Fruit fly (Drosophila melanogaster): ENCODE results near the gene Klp3A.

Klp3A gene

DNA sequence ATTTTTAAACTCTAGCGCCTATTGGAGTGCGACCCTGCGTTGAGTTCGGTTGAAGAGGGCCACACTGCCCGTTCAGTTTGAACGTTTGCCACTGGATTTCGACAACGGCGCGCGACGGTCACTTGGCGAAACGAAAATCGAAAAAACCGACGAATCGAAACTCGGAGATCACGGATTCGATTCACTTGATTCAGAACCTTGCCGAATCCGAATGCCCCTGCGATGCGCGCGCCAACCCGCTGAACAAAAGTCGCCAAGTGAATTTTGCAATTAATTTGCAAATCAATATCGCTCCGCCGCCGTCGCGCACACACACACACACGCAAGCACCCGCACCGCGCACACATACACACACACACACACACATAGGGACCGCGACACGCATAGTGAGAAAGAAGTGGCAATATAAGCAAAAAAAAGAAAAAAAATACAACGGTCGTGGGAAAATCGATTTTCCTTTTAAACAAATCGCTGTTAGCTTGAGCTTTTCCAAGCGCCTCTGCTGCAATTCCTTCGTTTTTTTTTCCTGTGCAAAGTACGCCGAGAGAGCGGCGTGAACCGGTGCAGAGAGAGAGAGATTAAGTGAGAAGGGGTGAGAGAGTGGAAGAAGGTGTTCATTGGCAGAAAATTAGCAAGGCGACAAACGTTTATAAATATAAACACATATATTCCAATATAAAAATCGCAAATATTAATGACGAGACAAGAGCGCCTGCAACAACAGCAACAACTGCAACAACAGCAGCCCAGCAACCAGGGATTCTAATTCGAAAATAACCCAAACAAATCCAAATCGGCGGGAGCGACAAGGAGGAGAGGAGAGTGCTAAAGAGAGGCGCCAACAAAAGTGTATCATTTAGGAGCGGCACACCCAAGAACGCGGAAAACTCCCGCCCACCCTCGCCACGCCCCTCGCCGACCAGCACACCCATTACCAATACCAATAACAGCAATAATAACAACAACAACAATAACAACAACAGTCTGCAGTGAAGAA is 15.1 kb downstream of the Klp3A start, which contains the start of gene egh (continued):
- TF ChIP-seq CG11696 (GFP tag; IDR thresholded peaks at IDR 0.05) (0 out of 2 replicates have a peak, but pooled peaks have one; percentile 20), Nf-YC (tag; optimal IDR thresholded peaks at IDR 0.05) (peak; percentile 64), Usf (GFP tag; optimal IDR thresholded peaks at IDR 0.05) (no peak), Side (GFP tag; optimal IDR thresholded peaks at IDR 0.05) (peak; percentile 50), lola (GFP tag; optimal IDR thresholded peaks at IDR 0.05) (no peak), Rfx (GFP tag; IDR thresholded peaks at IDR 0.05) (peak; percentile 23; the same call in 1 of the 2 replicates), peb (GFP tag; IDR thresholded peaks at IDR 0.05) (no peak), NK7.1 (GFP tag; optimal IDR thresholded peaks at IDR 0.05) (no peak), CkIIα-i1 (GFP tag; IDR thresholded peaks at IDR 0.05) (no peak), fd102C (GFP tag; optimal IDR thresholded peaks at IDR 0.05) (no peak), CG13624 (GFP tag; optimal IDR thresholded peaks at IDR 0.05) (peak; percentile 5), nerfin-2 (GFP tag; IDR thresholded peaks at IDR 0.05; ENCODE audit: partially characterized antibody) (no peak), CG32767 (GFP tag; IDR thresholded peaks at IDR 0.05) (peak; percentile 58), da (GFP tag; optimal IDR thresholded peaks at IDR 0.05) (no peak), ssp (GFP tag; IDR thresholded peaks at IDR 0.05) (0 out of 2 replicates have a peak, but pooled peaks have one; percentile 9), NfI (GFP tag; optimal IDR thresholded peaks at IDR 0.05) (no peak), Ets97D (GFP tag; optimal IDR thresholded peaks at IDR 0.05) (peak; percentile 69), CG30020 (tag; optimal IDR thresholded peaks at IDR 0.05) (no peak), CG7928 (GFP tag; optimal IDR thresholded peaks at IDR 0.05) (no peak), repo (GFP tag; optimal IDR thresholded peaks at IDR 0.05) (no peak), ERR (GFP tag; optimal IDR thresholded peaks at IDR 0.05) (no peak), CG12659 (GFP tag; optimal IDR thresholded peaks at IDR 0.05) (peak; percentile 34), scrt (GFP tag; optimal IDR thresholded peaks at IDR 0.05) (peak; percentile 7), CG16813 (GFP tag; IDR thresholded peaks at IDR 0.05; ENCODE audit: partially characterized antibody) (0 out of 3 replicates have a peak, but pooled peaks have one; percentile 14), H15 (GFP tag; IDR thresholded peaks at IDR 0.05) (0 out of 3 replicates have a peak, but pooled peaks have one; percentile 31), Mes4 (GFP tag; optimal IDR thresholded peaks at IDR 0.05) (peak; percentile 51), Optix (GFP tag; IDR thresholded peaks at IDR 0.05) (peak; percentile 70), CG33557 (GFP tag; optimal IDR thresholded peaks at IDR 0.05) (no peak), Dad (GFP tag; optimal IDR thresholded peaks at IDR 0.05) (peak; percentile 2), gfzf (GFP tag; optimal IDR thresholded peaks at IDR 0.05) (peak; percentile 95), gsb-n (tag; optimal IDR thresholded peaks at IDR 0.05) (peak; percentile 16), Atf6 (GFP tag; IDR thresholded peaks at IDR 0.05) (peak; percentile 42; the same call in 1 of the 2 replicates), CG15696 (tag; optimal IDR thresholded peaks at IDR 0.05) (no peak), pros (GFP tag; optimal IDR thresholded peaks at IDR 0.05) (no peak), lab (GFP tag; optimal IDR thresholded peaks at IDR 0.05) (peak; percentile 57), bowl (GFP tag; IDR thresholded peaks at IDR 0.05) (no peak), CG5953 (GFP tag; IDR thresholded peaks at IDR 0.05) (0 out of 2 replicates have a peak, but pooled peaks have one; percentile 32), D19B (GFP tag; optimal IDR thresholded peaks at IDR 0.05) (no peak), Poxn (GFP tag; IDR thresholded peaks at IDR 0.05) (no peak), slp2 (GFP tag; optimal IDR thresholded peaks at IDR 0.05) (no peak), PHDP (tag; optimal IDR thresholded peaks at IDR 0.05) (no peak), CG2889 (GFP tag; IDR thresholded peaks at IDR 0.05) (0 out of 3 replicates have a peak, but pooled peaks have one; percentile 45), ttk (GFP tag; IDR thresholded peaks at IDR 0.05) (0 out of 2 replicates have a peak, but pooled peaks have one; percentile 39), HmgD (GFP tag; optimal IDR thresholded peaks at IDR 0.05) (peak; percentile 13), row (GFP tag; IDR thresholded peaks at IDR 0.05) (peak; percentile 52; the same call in 1 of the 3 replicates), sug (tag; optimal IDR thresholded peaks at IDR 0.05) (peak; percentile 34), CG15479 (GFP tag; optimal IDR thresholded peaks at IDR 0.05) (no peak)

All from whole organism, embryonic.